Worm (Caenorhabditis elegans): ENCODE measurements around the gene mul-1.

DNA sequence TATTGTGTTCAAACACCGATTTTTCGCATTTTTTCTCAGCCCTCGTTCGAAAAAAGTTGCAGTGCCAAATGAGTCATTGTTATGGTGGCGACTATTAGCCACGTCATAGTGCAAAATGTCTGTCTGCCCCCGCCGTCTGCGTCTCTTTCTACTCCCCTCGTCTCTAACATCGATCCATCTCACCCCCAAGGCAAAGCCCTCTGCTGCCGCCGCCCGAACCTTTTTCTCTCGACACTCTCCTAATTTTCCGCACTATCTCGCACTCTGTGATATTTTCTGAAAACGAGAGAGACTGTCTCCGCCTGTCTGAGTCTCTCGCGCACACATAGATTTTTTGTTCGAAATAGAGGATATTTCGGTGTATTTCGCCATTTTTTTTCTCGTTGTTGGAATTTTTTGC, 29.9 kb downstream of the mul-1 start:
- TF ChIP-seq ztf-11 (tag; optimal IDR thresholded peaks at IDR 0.05) (no peak), hmg-11 (tag; optimal IDR thresholded peaks at IDR 0.05) (peak; percentile 94), nhr-11 (tag; optimal IDR thresholded peaks at IDR 0.05) (no peak), nhr-77 (tag; optimal IDR thresholded peaks at IDR 0.05) (no peak), nhr-76 (tag; optimal IDR thresholded peaks at IDR 0.05) (no peak)

Data from whole organism, L3 larva.